Worm (Caenorhabditis elegans): ENCODE data around the gene F22B5.6.

- TF ChIP-seq daf-12 (tag; optimal IDR thresholded peaks at IDR 0.05) (no peak), mdl-1 (tag; optimal IDR thresholded peaks at IDR 0.05) (no peak), nhr-11 (tag; optimal IDR thresholded peaks at IDR 0.05) (no peak), fkh-10 (GFP tag; optimal IDR thresholded peaks at IDR 0.05) (no peak), sea-2 (GFP tag; optimal IDR thresholded peaks at IDR 0.05) (no peak), nhr-76 (tag; optimal IDR thresholded peaks at IDR 0.05) (no peak), ceh-82 (tag; optimal IDR thresholded peaks at IDR 0.05) (no peak), nhr-23 (tag; optimal IDR thresholded peaks at IDR 0.05) (no peak), egl-5 (tag; optimal IDR thresholded peaks at IDR 0.05) (no peak), zag-1 (tag; optimal IDR thresholded peaks at IDR 0.05) (no peak), nhr-77 (tag; optimal IDR thresholded peaks at IDR 0.05) (no peak), ceh-28 (tag; optimal IDR thresholded peaks at IDR 0.05) (no peak)
Observed at ce11 chrII:8454513-8454912, 1.5 kb downstream of the F22B5.6 start, which contains the start of gene F22B5.5.
